Fruit fly (Drosophila melanogaster) S2 (cell line): Measurements from ENCODE around the gene Got2.

Source experiments
- CG8478 ChIP-seq: fragments of >200 bp; optimal IDR thresholded peaks from 2 replicates; lab custom pipeline; 2018
- CTCF ChIP-seq, 2 experiments: fragments of >200 bp; optimal IDR thresholded peaks; 2 replicates each; lab custom pipeline; 2018

dm6 chr2L:2037165-2037550 lies 49.6 kb upstream of the Got2 start, which contains the start of gene lectin-22C:
- TF ChIP-seq CG8478 (lab: Kevin White, UChicago), result no peak
- TF ChIP-seq CTCF (optimal IDR thresholded peaks at IDR 0.05; lab: Kevin White, UChicago), result no peak
